Fruit fly (Drosophila melanogaster): ENCODE data around the gene CG32112.
A peak's percentile ranks its signal among the peaks of the same experiment; 100 is the strongest.

The CG32112 gene

dm6 chr3L:12692881-12693752, 48.4 kb upstream of the CG32112 start, which contains the start of gene mirr (continued):
- TF ChIP-seq CG15073 (GFP tag; optimal IDR thresholded peaks at IDR 0.05) = no peak
- no peak for TF ChIP-seq Gug (GFP tag; IDR thresholded peaks at IDR 0.05)
- TF ChIP-seq CG8388 (GFP tag; optimal IDR thresholded peaks at IDR 0.05) = no peak
- no peak for TF ChIP-seq dati (GFP tag; IDR thresholded peaks at IDR 0.05)
- no peak for TF ChIP-seq fd64A (GFP tag; optimal IDR thresholded peaks at IDR 0.05)
- no peak for TF ChIP-seq Hr3 (GFP tag; optimal IDR thresholded peaks at IDR 0.05)
- peak; percentile 76 for TF ChIP-seq CG4360 (GFP tag; IDR thresholded peaks at IDR 0.05)
- no peak for TF ChIP-seq PHDP (tag; optimal IDR thresholded peaks at IDR 0.05)
- no peak; the same call in 2 of the 3 replicates for TF ChIP-seq otp (GFP tag; IDR thresholded peaks at IDR 0.05)
- peak; percentile 90 for TF ChIP-seq ash1 (GFP tag; optimal IDR thresholded peaks at IDR 0.05)
- peak in 1 of 2 experiments; percentile 35 for TF ChIP-seq Eip74EF (GFP tag; optimal IDR thresholded peaks at IDR 0.05)
- peak; percentile 89 for TF ChIP-seq grn (GFP tag; optimal IDR thresholded peaks at IDR 0.05)
- TF ChIP-seq CG17186 (GFP tag; optimal IDR thresholded peaks at IDR 0.05) = no peak
- no peak for TF ChIP-seq Sry-β (GFP tag; optimal IDR thresholded peaks at IDR 0.05)
- no peak for TF ChIP-seq H2.0 (GFP tag; IDR thresholded peaks at IDR 0.05)
- no peak for TF ChIP-seq p53 (GFP tag; optimal IDR thresholded peaks at IDR 0.05)
- peak; percentile 92; the same call in 3 of the 4 replicates for TF ChIP-seq chinmo (GFP tag; IDR thresholded peaks at IDR 0.05; ENCODE audit: partially characterized antibody)
- TF ChIP-seq CG11456 (GFP tag; IDR thresholded peaks at IDR 0.05) = no peak
- TF ChIP-seq CG4328 (GFP tag; optimal IDR thresholded peaks at IDR 0.05) = no peak
- TF ChIP-seq CG1233 (GFP tag; optimal IDR thresholded peaks at IDR 0.05) = no peak
- TF ChIP-seq caup (GFP tag; optimal IDR thresholded peaks at IDR 0.05; ENCODE audit: severe bottlenecking) = peak; percentile 43
- no peak for TF ChIP-seq Doc2 (GFP tag; IDR thresholded peaks at IDR 0.05)
- no peak for TF ChIP-seq CG11085 (GFP tag; IDR thresholded peaks at IDR 0.05)
- no peak for TF ChIP-seq sima (GFP tag; optimal IDR thresholded peaks at IDR 0.05)
- TF ChIP-seq CG4617 (GFP tag; optimal IDR thresholded peaks at IDR 0.05; ENCODE audit: borderline replicate concordance) = no peak
- no peak for TF ChIP-seq CG17568 (GFP tag; optimal IDR thresholded peaks at IDR 0.05)
- peak; percentile 24 for TF ChIP-seq Vsx1 (GFP tag; optimal IDR thresholded peaks at IDR 0.05)
- peak; percentile 100 for TF ChIP-seq mirr (GFP tag; optimal IDR thresholded peaks at IDR 0.05)
- TF ChIP-seq HmgD (GFP tag; optimal IDR thresholded peaks at IDR 0.05) = peak; percentile 80
- peak; percentile 48 for TF ChIP-seq Aef1 (GFP tag; IDR thresholded peaks at IDR 0.05)
- TF ChIP-seq CG2875 (GFP tag; optimal IDR thresholded peaks at IDR 0.05) = no peak
- TF ChIP-seq MBD-R2 (GFP tag; IDR thresholded peaks at IDR 0.05) = no peak
- TF ChIP-seq CG2712 (tag; optimal IDR thresholded peaks at IDR 0.05) = no peak
- no peak for TF ChIP-seq emc (GFP tag; optimal IDR thresholded peaks at IDR 0.05)
- no peak for TF ChIP-seq Dip3 (GFP tag; optimal IDR thresholded peaks at IDR 0.05)
- no peak for TF ChIP-seq CG11723 (GFP tag; optimal IDR thresholded peaks at IDR 0.05)
- TF ChIP-seq CG33557 (GFP tag; optimal IDR thresholded peaks at IDR 0.05) = no peak
- no peak for TF ChIP-seq CG14441 (GFP tag; IDR thresholded peaks at IDR 0.05)
- no peak for TF ChIP-seq dpn (GFP tag; optimal IDR thresholded peaks at IDR 0.05)
- TF ChIP-seq TFAM (GFP tag; optimal IDR thresholded peaks at IDR 0.05) = no peak
- no peak for TF ChIP-seq CG4424 (GFP tag; optimal IDR thresholded peaks at IDR 0.05)
- TF ChIP-seq pzg (GFP tag; optimal IDR thresholded peaks at IDR 0.05) = no peak
- TF ChIP-seq bowl (GFP tag; IDR thresholded peaks at IDR 0.05) = no peak
- TF ChIP-seq CG9727 (GFP tag; optimal IDR thresholded peaks at IDR 0.05) = no peak
- no peak for TF ChIP-seq Xbp1 (GFP tag; optimal IDR thresholded peaks at IDR 0.05)
- no peak for TF ChIP-seq CG31365 (tag; optimal IDR thresholded peaks at IDR 0.05)
- TF ChIP-seq CG1647 (GFP tag; optimal IDR thresholded peaks at IDR 0.05) = no peak
- TF ChIP-seq CG34224 (GFP tag; IDR thresholded peaks at IDR 0.05; ENCODE audit: partially characterized antibody) = peak; percentile 43; the same call in 1 of the 3 replicates
- no peak for TF ChIP-seq CG6689 (GFP tag; IDR thresholded peaks at IDR 0.05)
